Fruit fly (Drosophila melanogaster): ENCODE measurements around the gene jvl.

DNA sequence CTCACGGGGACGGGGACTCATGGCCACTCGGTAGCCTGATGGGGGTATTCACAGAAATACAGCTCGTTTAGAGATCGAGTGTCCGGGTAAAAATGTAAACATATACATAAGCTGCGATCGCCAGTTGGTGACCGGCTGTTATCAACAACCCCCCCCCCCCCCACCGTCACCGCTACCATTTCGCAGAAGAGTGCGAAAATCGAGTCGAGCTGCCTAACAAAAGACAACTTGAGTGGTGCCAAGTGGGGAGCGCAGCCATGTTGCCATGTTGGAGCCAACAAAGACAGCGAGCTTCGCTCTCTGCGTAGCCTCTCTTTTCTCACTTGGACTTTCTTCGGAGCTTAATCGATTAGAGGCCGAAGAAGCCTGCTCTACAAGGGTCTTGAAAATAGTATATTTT, 10.8 kb upstream of the jvl start:
- TF ChIP-seq vri (GFP tag; optimal IDR thresholded peaks at IDR 0.05) (no peak), fkh (GFP tag; optimal IDR thresholded peaks at IDR 0.05) (peak; percentile 2), CG34406 (GFP tag; optimal IDR thresholded peaks at IDR 0.05) (no peak), CG6854 (GFP tag; optimal IDR thresholded peaks at IDR 0.05) (no peak), acj6 (GFP tag; optimal IDR thresholded peaks at IDR 0.05) (no peak), CG6808 (GFP tag; optimal IDR thresholded peaks at IDR 0.05) (no peak), CG11294 (GFP tag; IDR thresholded peaks at IDR 0.05) (no peak), fd59A (GFP tag; optimal IDR thresholded peaks at IDR 0.05) (no peak), Hr38 (GFP tag; optimal IDR thresholded peaks at IDR 0.05) (no peak)

Data from whole organism, prepupa.